Fruit fly (Drosophila melanogaster) whole organism, pupa: ENCODE data around the gene CG42718.

Experiments used
- CG15710 ChIP-seq: fragments of 200-800 bp; sonication (Bioruptor generic); optimal IDR thresholded peaks from 2 replicates; lab custom pipeline; 2018; ENCODE audit warnings: missing biosample characterization, mild to moderate bottlenecking, missing genetic modification characterization, moderate library complexity
- CG17806 ChIP-seq: fragments of 200-800 bp; sonication (Bioruptor generic); optimal IDR thresholded peaks from 2 replicates; lab custom pipeline; 2018; ENCODE audit warnings: missing biosample characterization, mild to moderate bottlenecking, missing genetic modification characterization, moderate library complexity
- CG34367 ChIP-seq: fragments of 200-800 bp; sonication (Bioruptor generic); optimal IDR thresholded peaks from 2 replicates; lab custom pipeline; 2018; ENCODE audit warnings: missing biosample characterization, mild to moderate bottlenecking, missing genetic modification characterization
- CG8301 ChIP-seq: fragments of 200-800 bp; sonication (Bioruptor generic); optimal IDR thresholded peaks from 2 replicates; lab custom pipeline; 2018; ENCODE audit warnings: missing biosample characterization, mild to moderate bottlenecking, missing genetic modification characterization
- CG9948 ChIP-seq: fragments of 200-800 bp; sonication (Bioruptor generic); optimal IDR thresholded peaks from 2 replicates; lab custom pipeline; 2018; ENCODE audit warnings: missing biosample characterization, mild to moderate bottlenecking, missing genetic modification characterization, moderate library complexity
- EcR ChIP-seq: fragments of 200-800 bp; sonication (Bioruptor generic); optimal IDR thresholded peaks from 3 replicates; lab custom pipeline; 2019; ENCODE audit warnings: missing biosample characterization, missing genetic modification characterization, mild to moderate bottlenecking, moderate library complexity, missing genetic modification reagents
- Ets98B ChIP-seq: fragments of 200-800 bp; sonication (Bioruptor generic); IDR thresholded peaks from 2 replicates; pipeline ENCODE4 v1.3.6; 2022; ENCODE audit warnings: missing biosample characterization, missing genetic modification characterization
- Pif1A ChIP-seq: fragments of 200-800 bp; sonication (Bioruptor generic); optimal IDR thresholded peaks from 3 replicates; lab custom pipeline; 2016; ENCODE audit warnings: missing biosample characterization, missing genetic modification characterization
- fd96Ca ChIP-seq: fragments of 200-800 bp; sonication (Bioruptor generic); IDR thresholded peaks from 3 replicates; pipeline ENCODE4 v1.3.6; 2022; ENCODE audit warnings: missing biosample characterization, missing genetic modification characterization

dm6 chr3L:16338703-16339102 is 17.6 kb upstream of the CG42718 start, which contains the start of gene CG4998:
- TF ChIP-seq Ets98B (GFP tag; lab: Robert Waterston, UW) = no peak
- no peak for TF ChIP-seq CG34367 (tag; lab: Kevin White, UChicago)
- no peak for TF ChIP-seq Pif1A
- TF ChIP-seq CG8301 (tag; lab: Kevin White, UChicago) = no peak
- TF ChIP-seq EcR (GFP tag; lab: Kevin White, UChicago) = no peak
- TF ChIP-seq fd96Ca (GFP tag; lab: Robert Waterston, UW) = no peak
- no peak for TF ChIP-seq CG17806 (tag; lab: Kevin White, UChicago)
- TF ChIP-seq CG15710 (tag; lab: Kevin White, UChicago) = no peak
- TF ChIP-seq CG9948 (tag; lab: Kevin White, UChicago) = no peak
